Worm (Caenorhabditis elegans) whole organism, late embryonic: ENCODE results near the gene C53B7.2.

Experiments used
- C08G9.2 ChIP-seq: sonication (generic microtip); optimal IDR thresholded peaks from 2 replicates; lab custom pipeline; 2016; ENCODE audit warnings: mild to moderate bottlenecking, missing genetic modification characterization, moderate library complexity, missing compliant biosample characterization
- C38D4.7 ChIP-seq: fragments of 200-800 bp; sonication (Bioruptor generic); optimal IDR thresholded peaks from 2 replicates; lab custom pipeline; 2018; ENCODE audit warnings: mild to moderate bottlenecking, missing genetic modification characterization, moderate library complexity, missing compliant biosample characterization
- K02D7.2 ChIP-seq: sonication (generic microtip); optimal IDR thresholded peaks from 2 replicates; lab custom pipeline; 2017; ENCODE audit warnings: mild to moderate bottlenecking, missing genetic modification characterization, missing compliant biosample characterization
- Y22D7AL.16 ChIP-seq: sonication (generic microtip); optimal IDR thresholded peaks from 2 replicates; lab custom pipeline; 2016; ENCODE audit warnings: missing genetic modification characterization, missing compliant biosample characterization
- ama-1 ChIP-seq: fragments of 150-350 bp; optimal IDR thresholded peaks from 2 replicates; lab custom pipeline; 2014
- ceh-18 ChIP-seq: sonication (generic microtip); optimal IDR thresholded peaks from 2 replicates; lab custom pipeline; 2016; ENCODE audit warnings: missing genetic modification characterization, missing compliant biosample characterization
- ceh-19 ChIP-seq: fragments of 200-800 bp; sonication (Bioruptor generic); optimal IDR thresholded peaks from 2 replicates; lab custom pipeline; 2018; ENCODE audit warnings: mild to moderate bottlenecking, missing genetic modification characterization, missing compliant biosample characterization
- ceh-45 ChIP-seq: fragments of 200-800 bp; sonication (Bioruptor generic); IDR thresholded peaks from 2 replicates; pipeline ENCODE4 v1.3.6; 2022; ENCODE audit warnings: missing genetic modification reagents, missing genetic modification characterization, missing compliant biosample characterization
- lim-6 ChIP-seq: sonication (generic microtip); optimal IDR thresholded peaks from 2 replicates; lab custom pipeline; 2016; ENCODE audit warnings: missing genetic modification characterization, missing compliant biosample characterization
- npax-4 ChIP-seq: sonication (generic microtip); optimal IDR thresholded peaks from 2 replicates; lab custom pipeline; 2016; ENCODE audit warnings: missing genetic modification characterization, missing compliant biosample characterization
- pha-4 ChIP-seq: fragments of 150-350 bp; optimal IDR thresholded peaks from 2 replicates; lab custom pipeline; 2018; ENCODE audit warnings: missing biosample characterization, missing genetic modification reagents, missing genetic modification characterization
- tbx-2 ChIP-seq: sonication (generic microtip); optimal IDR thresholded peaks from 2 replicates; lab custom pipeline; 2016; ENCODE audit warnings: missing genetic modification characterization, missing compliant biosample characterization

- TF ChIP-seq npax-4, result no peak
- no peak for TF ChIP-seq lim-6 (tag; lab: Kevin White, UChicago)
- no peak for TF ChIP-seq ceh-18 (tag; lab: Kevin White, UChicago)
- no peak for TF ChIP-seq ceh-45
- TF ChIP-seq pha-4 (tag; lab: Kevin White, UChicago), result no peak
- no peak for TF ChIP-seq tbx-2
- TF ChIP-seq ceh-19 (GFP tag; lab: Kevin White, UChicago), result no peak
- TF ChIP-seq Y22D7AL.16 (tag; lab: Kevin White, UChicago), result no peak
- TF ChIP-seq C38D4.7 (GFP tag; lab: Kevin White, UChicago), result no peak
- TF ChIP-seq K02D7.2, result no peak
- TF ChIP-seq ama-1 (lab: Kevin White, UChicago), result no peak
- TF ChIP-seq C08G9.2 (tag; lab: Kevin White, UChicago), result no peak
These were observed 47.0 kb downstream of the C53B7.2 start for ce11 chrX:6893074-6893473.
